Fruit fly (Drosophila melanogaster): Measurements from ENCODE around the gene RecQ5.
A peak's percentile ranks its signal among the peaks of the same experiment; 100 is the strongest.

The RecQ5 gene

dm6 chr3L:14631964-14632758 is at the start of gene RecQ5, which contains the start of gene dlp (continued):
- TF ChIP-seq CG9797 (GFP tag; optimal IDR thresholded peaks at IDR 0.05) (peak; percentile 17), Dip2 (GFP tag; IDR thresholded peaks at IDR 0.05) (no peak), hkb (optimal IDR thresholded peaks at IDR 0.05) (no peak), hkb (GFP tag; IDR thresholded peaks at IDR 0.05) (peak; percentile 74), YL-1 (GFP tag; optimal IDR thresholded peaks at IDR 0.05) (peak; percentile 16), H2.0 (GFP tag; IDR thresholded peaks at IDR 0.05) (peak; percentile 69), Gsc (GFP tag; IDR thresholded peaks at IDR 0.05) (no peak), chn (GFP tag; optimal IDR thresholded peaks at IDR 0.05) (peak; percentile 67), CG11504 (tag; optimal IDR thresholded peaks at IDR 0.05) (peak; percentile 80), ase (GFP tag; IDR thresholded peaks at IDR 0.05) (peak; percentile 58; the same call in 1 of the 3 replicates), Hsf (GFP tag; optimal IDR thresholded peaks at IDR 0.05) (peak; percentile 55), lov (optimal IDR thresholded peaks at IDR 0.05) (no peak), lov (GFP tag; IDR thresholded peaks at IDR 0.05) (peak; percentile 72; the same call in 1 of the 3 replicates), Chrac-16 (GFP tag; optimal IDR thresholded peaks at IDR 0.05) (peak; percentile 82), en (GFP tag; optimal IDR thresholded peaks at IDR 0.05) (peak; percentile 14), Scr (GFP tag; IDR thresholded peaks at IDR 0.05; ENCODE audit: partially characterized antibody) (peak; percentile 81), gt (GFP tag; IDR thresholded peaks at IDR 0.05) (no peak), CG15479 (GFP tag; optimal IDR thresholded peaks at IDR 0.05) (peak; percentile 23), Usf (GFP tag; optimal IDR thresholded peaks at IDR 0.05) (peak; percentile 46), zfh1 (GFP tag; IDR thresholded peaks at IDR 0.05) (peak; percentile 60), CG1602 (GFP tag; optimal IDR thresholded peaks at IDR 0.05) (peak; percentile 84), CG13424 (tag; optimal IDR thresholded peaks at IDR 0.05) (peak; percentile 79), ash1 (GFP tag; optimal IDR thresholded peaks at IDR 0.05) (peak; percentile 83), CG4404 (GFP tag; IDR thresholded peaks at IDR 0.05) (no peak), mirr (GFP tag; optimal IDR thresholded peaks at IDR 0.05) (peak; percentile 50), chm (GFP tag; IDR thresholded peaks at IDR 0.05) (peak; percentile 96), fu2 (GFP tag; optimal IDR thresholded peaks at IDR 0.05) (peak; percentile 20), CG1024 (GFP tag; IDR thresholded peaks at IDR 0.05) (peak; percentile 36; the same call in 1 of the 2 replicates), CG17612 (GFP tag; IDR thresholded peaks at IDR 0.05) (peak; percentile 35; the same call in 1 of the 2 replicates), Eip74EF (GFP tag; optimal IDR thresholded peaks at IDR 0.05) (peak in 1 of 2 experiments; percentile 59), Dref (GFP tag; IDR thresholded peaks at IDR 0.05) (peak; percentile 97), cas (GFP tag; IDR thresholded peaks at IDR 0.05) (peak; percentile 78), CG6175 (GFP tag; IDR thresholded peaks at IDR 0.05) (0 out of 3 replicates have a peak, but pooled peaks have one; percentile 20), Oli (tag; optimal IDR thresholded peaks at IDR 0.05) (peak; percentile 72), CG5245 (GFP tag; optimal IDR thresholded peaks at IDR 0.05) (peak; percentile 57), CG12744 (GFP tag; optimal IDR thresholded peaks at IDR 0.05) (peak; percentile 12), Hr3 (GFP tag; optimal IDR thresholded peaks at IDR 0.05) (peak; percentile 88), MBD-R2 (GFP tag; IDR thresholded peaks at IDR 0.05) (peak; percentile 67), CG31441 (GFP tag; IDR thresholded peaks at IDR 0.05) (peak; percentile 88), CkIIα-i1 (GFP tag; IDR thresholded peaks at IDR 0.05) (no peak), Mad (GFP tag; optimal IDR thresholded peaks at IDR 0.05) (peak; percentile 54), CG2202 (tag; optimal IDR thresholded peaks at IDR 0.05) (peak; percentile 30), CG2875 (GFP tag; optimal IDR thresholded peaks at IDR 0.05) (peak; percentile 7), Hr51 (GFP tag; optimal IDR thresholded peaks at IDR 0.05) (peak; percentile 70 to 80), Ptx1 (GFP tag; IDR thresholded peaks at IDR 0.05) (0 out of 2 replicates have a peak, but pooled peaks have one; percentile 23), croc (GFP tag; conservative IDR thresholded peaks at IDR 0.05) (no peak), CG30403 (GFP tag; optimal IDR thresholded peaks at IDR 0.05) (peak; percentile 92)
